Worm (Caenorhabditis elegans): ENCODE results near the gene F54D8.6.

Gene F54D8.6

ce11 chrIII:5076569-5076968 lies 26.2 kb upstream of the F54D8.6 start:
- TF ChIP-seq lin-35 (GFP tag; optimal IDR thresholded peaks at IDR 0.05) (peak in 1 of 2 experiments; percentile 2), zag-1 (tag; optimal IDR thresholded peaks at IDR 0.05) (no peak), dpl-1 (GFP tag; optimal IDR thresholded peaks at IDR 0.05) (peak in 1 of 3 experiments; percentile 48), rnt-1 (tag; optimal IDR thresholded peaks at IDR 0.05) (no peak), efl-1 (optimal IDR thresholded peaks at IDR 0.05) (peak; percentile 56 to 69), efl-1 (GFP tag; optimal IDR thresholded peaks at IDR 0.05 in 1 of 2) (peak in 1 of 2 experiments; percentile 27)

DNA sequence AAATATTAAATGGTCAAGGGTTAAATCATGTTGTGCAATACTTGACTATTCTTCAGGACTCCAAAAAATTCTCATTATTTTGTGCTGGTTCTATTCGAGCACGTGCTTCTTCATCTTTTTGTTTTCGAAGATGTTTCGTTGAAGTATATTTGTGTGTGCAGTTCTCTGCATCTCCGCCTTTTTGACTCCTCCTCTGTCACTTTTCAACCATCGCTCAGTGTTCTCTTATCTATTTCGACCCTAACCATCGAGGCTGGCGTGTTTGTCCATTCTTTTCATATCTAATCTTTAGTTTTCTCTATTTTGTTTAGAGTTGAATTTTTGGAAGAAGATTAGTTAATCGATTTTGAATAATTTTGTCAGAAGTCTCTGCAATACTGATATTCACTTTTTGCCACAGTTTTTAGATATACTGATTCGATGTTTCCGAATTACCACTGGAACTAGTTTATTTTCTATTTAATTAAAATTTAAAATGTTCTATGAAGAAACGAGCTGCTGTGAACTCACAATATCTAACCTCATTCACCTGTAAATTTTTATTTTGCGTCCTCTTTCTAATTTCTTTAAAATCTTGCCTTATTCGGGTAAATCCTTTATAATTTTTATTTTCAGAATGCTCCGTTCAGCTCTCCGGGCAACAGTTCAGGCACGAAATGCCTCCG lies 25.5 kb upstream of the F54D8.6 start, which contains the start of gene alh-1:
TSS of gene alh-1 (plus strand) at position 615 of the 665 bp plus-strand sequence.
- TF ChIP-seq nhr-76 (tag; optimal IDR thresholded peaks at IDR 0.05) (no peak), fkh-4 (tag; optimal IDR thresholded peaks at IDR 0.05; ENCODE audit: borderline replicate concordance) (no peak), elt-2 (tag; optimal IDR thresholded peaks at IDR 0.05) (peak; percentile 48), blmp-1 (tag; optimal IDR thresholded peaks at IDR 0.05) (peak; percentile 39), nhr-20 (tag; optimal IDR thresholded peaks at IDR 0.05) (peak; percentile 57), hpl-2 (GFP tag; optimal IDR thresholded peaks at IDR 0.05) (no peak), unc-30 (tag; optimal IDR thresholded peaks at IDR 0.05) (no peak), C04F5.9 (tag; optimal IDR thresholded peaks at IDR 0.05) (no peak), efl-1 (optimal IDR thresholded peaks at IDR 0.05) (peak in 1 of 2 experiments; percentile 6), efl-1 (GFP tag; optimal IDR thresholded peaks at IDR 0.05 in 1 of 2) (peak in 1 of 2 experiments; percentile 88), unc-130 (tag; optimal IDR thresholded peaks at IDR 0.05) (no peak), skn-1 (tag; optimal IDR thresholded peaks at IDR 0.05) (no peak), lin-14 (GFP tag; optimal IDR thresholded peaks at IDR 0.05) (peak; percentile 53), nhr-11 (tag; optimal IDR thresholded peaks at IDR 0.05) (no peak), snu-23 (GFP tag; optimal IDR thresholded peaks at IDR 0.05) (peak; percentile 35), tlp-1 (tag; optimal IDR thresholded peaks at IDR 0.05) (no peak), unc-62 (GFP tag; optimal IDR thresholded peaks at IDR 0.05) (no peak), nhr-28 (tag; optimal IDR thresholded peaks at IDR 0.05) (no peak), nhr-19 (GFP tag; conservative IDR thresholded peaks at IDR 0.05) (peak; percentile 49), nhr-71 (tag; optimal IDR thresholded peaks at IDR 0.05) (peak; percentile 43), mdl-1 (tag; optimal IDR thresholded peaks at IDR 0.05) (peak in 1 of 2 experiments; percentile 57), ets-5 (GFP tag; IDR thresholded peaks at IDR 0.05) (no peak), ceh-88 (GFP tag; IDR thresholded peaks at IDR 0.05) (no peak), egl-27 (tag; optimal IDR thresholded peaks at IDR 0.05) (no peak), grh-1 (GFP tag; IDR thresholded peaks at IDR 0.05) (no peak), ama-1 (optimal IDR thresholded peaks at IDR 0.05) (no peak), efl-3 (GFP tag; optimal IDR thresholded peaks at IDR 0.05) (no peak), pax-3 (tag; optimal IDR thresholded peaks at IDR 0.05) (no peak), fkh-8 (tag; optimal IDR thresholded peaks at IDR 0.05) (no peak), lsy-2 (tag; optimal IDR thresholded peaks at IDR 0.05) (peak in 1 of 2 experiments; percentile 4), sox-4 (tag; optimal IDR thresholded peaks at IDR 0.05) (no peak), nhr-85 (tag) (peak; percentile 57), dsc-1 (tag; optimal IDR thresholded peaks at IDR 0.05) (no peak), lin-15B (tag; optimal IDR thresholded peaks at IDR 0.05) (no peak), nhr-77 (tag; optimal IDR thresholded peaks at IDR 0.05) (peak; percentile 2), mep-1 (tag; optimal IDR thresholded peaks at IDR 0.05) (peak; percentile 21), lin-35 (GFP tag; optimal IDR thresholded peaks at IDR 0.05) (peak in 1 of 2 experiments; percentile 7), ceh-82 (tag; optimal IDR thresholded peaks at IDR 0.05) (no peak), ces-1 (GFP tag; optimal IDR thresholded peaks at IDR 0.05) (no peak), isw-1 (GFP tag; IDR thresholded peaks at IDR 0.05) (no peak), pag-3 (tag; optimal IDR thresholded peaks at IDR 0.05; ENCODE audit: borderline replicate concordance, insufficient read depth) (no peak), unc-98 (GFP tag; IDR thresholded peaks at IDR 0.05) (no peak)

Data from whole organism, L1 larva.